Worm (Caenorhabditis elegans) whole organism, mixed stage, embryonic: ENCODE measurements around the gene F35B12.10.

Source experiments
- M03D4.4 ChIP-seq: sonication (generic microtip); optimal IDR thresholded peaks from 2 replicates; lab custom pipeline; 2017; ENCODE audit warnings: mild to moderate bottlenecking, missing genetic modification characterization, missing compliant biosample characterization
- bed-3 ChIP-seq: fragments of 200-800 bp; sonication (Bioruptor generic); optimal IDR thresholded peaks from 3 replicates; lab custom pipeline; 2018; ENCODE audit warnings: mild to moderate bottlenecking, missing genetic modification characterization, moderate library complexity, missing compliant biosample characterization
- blmp-1 ChIP-seq: fragments of 150-350 bp; optimal IDR thresholded peaks from 2 replicates; lab custom pipeline; 2014; ENCODE audit warnings: missing biosample characterization, missing genetic modification characterization
- ceh-39 ChIP-seq: fragments of 150-350 bp; optimal IDR thresholded peaks from 2 replicates; lab custom pipeline; 2014; ENCODE audit warnings: missing biosample characterization, missing genetic modification characterization
- ceh-43 ChIP-seq: fragments of 200-800 bp; sonication (Bioruptor generic); optimal IDR thresholded peaks from 2 replicates; lab custom pipeline; 2018; ENCODE audit warnings: mild to moderate bottlenecking, missing genetic modification characterization, moderate library complexity, missing compliant biosample characterization
- ceh-83 ChIP-seq: fragments of 200-800 bp; sonication (Bioruptor generic); optimal IDR thresholded peaks from 2 replicates; lab custom pipeline; 2018; ENCODE audit warnings: mild to moderate bottlenecking, missing genetic modification characterization, missing compliant biosample characterization
- drap-1 ChIP-seq: fragments of 200-800 bp; sonication (Bioruptor generic); optimal IDR thresholded peaks from 3 replicates; lab custom pipeline; 2018; ENCODE audit warnings: mild to moderate bottlenecking, missing genetic modification characterization, missing compliant biosample characterization
- elt-1 ChIP-seq: sonication (generic microtip); optimal IDR thresholded peaks from 2 replicates; lab custom pipeline; 2017; ENCODE audit warnings: missing genetic modification characterization, mild to moderate bottlenecking, missing compliant biosample characterization, antibody characterized with exemption, moderate library complexity, borderline replicate concordance; ENCODE audit not compliant: insufficient read depth
- elt-3 ChIP-seq: fragments of 150-350 bp; optimal IDR thresholded peaks from 2 replicates; lab custom pipeline; 2014; ENCODE audit warnings: missing biosample characterization, missing genetic modification characterization
- flh-1 ChIP-seq: fragments of 200-800 bp; sonication (Bioruptor generic); optimal IDR thresholded peaks from 2 replicates; lab custom pipeline; 2018; ENCODE audit warnings: mild to moderate bottlenecking, missing genetic modification characterization, moderate library complexity, missing compliant biosample characterization
- ham-2 ChIP-seq: fragments of 200-800 bp; sonication (Bioruptor generic); optimal IDR thresholded peaks from 2 replicates; lab custom pipeline; 2018; ENCODE audit warnings: mild to moderate bottlenecking, missing genetic modification characterization, missing compliant biosample characterization
- lin-13 ChIP-seq: fragments of 150-350 bp; optimal IDR thresholded peaks from 2 replicates; lab custom pipeline; 2014; ENCODE audit warnings: missing biosample characterization, missing genetic modification characterization
- lin-32 ChIP-seq: fragments of 200-800 bp; sonication (Bioruptor generic); optimal IDR thresholded peaks from 2 replicates; lab custom pipeline; 2018; ENCODE audit warnings: mild to moderate bottlenecking, missing genetic modification characterization, missing compliant biosample characterization
- lsy-2 ChIP-seq: fragments of 150-350 bp; optimal IDR thresholded peaks from 2 replicates; lab custom pipeline; 2014; ENCODE audit warnings: missing biosample characterization, missing genetic modification characterization
- mab-5 ChIP-seq: fragments of 150-350 bp; optimal IDR thresholded peaks from 2 replicates; lab custom pipeline; 2014; ENCODE audit warnings: missing biosample characterization, missing genetic modification characterization
- mep-1 ChIP-seq: fragments of 150-350 bp; optimal IDR thresholded peaks from 2 replicates; lab custom pipeline; 2017; ENCODE audit warnings: missing biosample characterization, missing genetic modification reagents, missing genetic modification characterization, inconsistent platforms
- mls-2 ChIP-seq: sonication (generic microtip); optimal IDR thresholded peaks from 2 replicates; lab custom pipeline; 2016; ENCODE audit warnings: mild to moderate bottlenecking, missing genetic modification characterization, moderate library complexity, missing compliant biosample characterization
- nhr-12 ChIP-seq: fragments of 150-350 bp; optimal IDR thresholded peaks from 2 replicates; lab custom pipeline; 2014; ENCODE audit warnings: missing biosample characterization, missing genetic modification characterization
- nhr-237 ChIP-seq: fragments of 150-350 bp; optimal IDR thresholded peaks from 2 replicates; lab custom pipeline; 2014; ENCODE audit warnings: missing biosample characterization, missing genetic modification characterization
- nhr-28 ChIP-seq: fragments of 150-350 bp; optimal IDR thresholded peaks from 2 replicates; lab custom pipeline; 2014; ENCODE audit warnings: missing biosample characterization, missing genetic modification characterization
- nhr-76 ChIP-seq: sonication (generic microtip); optimal IDR thresholded peaks from 2 replicates; lab custom pipeline; 2017; ENCODE audit warnings: missing biosample characterization, missing genetic modification characterization
- pha-4 ChIP-seq: fragments of 150-350 bp; optimal IDR thresholded peaks from 2 replicates; lab custom pipeline; 2018; ENCODE audit warnings: missing biosample characterization, missing genetic modification reagents, missing genetic modification characterization
- sem-2 ChIP-seq: fragments of 200-800 bp; sonication (Bioruptor generic); optimal IDR thresholded peaks from 2 replicates; lab custom pipeline; 2018; ENCODE audit warnings: mild to moderate bottlenecking, missing genetic modification characterization, missing compliant biosample characterization
- snpc-4 ChIP-seq: fragments of 150-350 bp; optimal IDR thresholded peaks from 2 replicates; lab custom pipeline; 2014; ENCODE audit warnings: missing biosample characterization, missing genetic modification characterization
- sptf-1 ChIP-seq: sonication (generic microtip); optimal IDR thresholded peaks from 2 replicates; lab custom pipeline; 2017; ENCODE audit warnings: mild to moderate bottlenecking, missing genetic modification characterization, moderate library complexity, missing compliant biosample characterization
- tbx-8 ChIP-seq: fragments of 200-800 bp; sonication (Bioruptor generic); optimal IDR thresholded peaks from 2 replicates; lab custom pipeline; 2018; ENCODE audit warnings: mild to moderate bottlenecking, missing genetic modification characterization, moderate library complexity, missing compliant biosample characterization
- unc-120 ChIP-seq: sonication (generic microtip); optimal IDR thresholded peaks from 2 replicates; lab custom pipeline; 2017; ENCODE audit warnings: missing genetic modification characterization, missing compliant biosample characterization; ENCODE audit not compliant: poor library complexity, severe bottlenecking
- unc-39 ChIP-seq: fragments of 150-350 bp; optimal IDR thresholded peaks from 2 replicates; lab custom pipeline; 2014; ENCODE audit warnings: missing biosample characterization, missing genetic modification characterization
- unc-62 ChIP-seq: fragments of 150-350 bp; optimal IDR thresholded peaks from 2 replicates; lab custom pipeline; 2014; ENCODE audit warnings: missing biosample characterization, missing genetic modification reagents, missing genetic modification characterization
- zip-8 ChIP-seq: fragments of 150-350 bp; optimal IDR thresholded peaks from 2 replicates; lab custom pipeline; 2014; ENCODE audit warnings: missing biosample characterization, missing genetic modification characterization
- ztf-11 ChIP-seq: fragments of 150-350 bp; optimal IDR thresholded peaks from 2 replicates; lab custom pipeline; 2014; ENCODE audit warnings: missing biosample characterization, missing genetic modification characterization

Gene F35B12.10

ce11 chrV:11610049-11610448 lies 19.0 kb downstream of the F35B12.10 start, which contains the start of gene piit-1:
TSS of gene piit-1 (minus strand) at chrV:11610149.
- TF ChIP-seq mls-2 (tag; lab: Kevin White, UChicago) (no peak), elt-3 (no peak), nhr-237 (tag; lab: Kevin White, UChicago) (no peak), ceh-39 (no peak), lin-32 (GFP tag; lab: Kevin White, UChicago) (no peak), M03D4.4 (tag; lab: Kevin White, UChicago) (no peak), blmp-1 (tag; lab: Kevin White, UChicago) (no peak), unc-62 (GFP tag; lab: Kevin White, UChicago) (no peak), unc-120 (tag; lab: Kevin White, UChicago) (no peak), drap-1 (GFP tag; lab: Kevin White, UChicago) (no peak)

ce11 chrV:11606424-11606823 lies 22.6 kb downstream of the F35B12.10 start, which contains the start of gene idpp-16:
TSS of gene idpp-16 (minus strand) at chrV:11606524.
- no peak for TF ChIP-seq pha-4
- no peak for TF ChIP-seq nhr-237 (tag; lab: Kevin White, UChicago)
- TF ChIP-seq unc-39 (tag; lab: Kevin White, UChicago): no peak
- TF ChIP-seq sem-2 (GFP tag; lab: Kevin White, UChicago): no peak
- TF ChIP-seq mls-2 (tag; lab: Kevin White, UChicago): no peak
- TF ChIP-seq sptf-1 (tag; lab: Kevin White, UChicago): no peak
- no peak for TF ChIP-seq M03D4.4 (tag; lab: Kevin White, UChicago)
- TF ChIP-seq bed-3 (GFP tag; lab: Kevin White, UChicago): no peak
- TF ChIP-seq zip-8 (tag; lab: Kevin White, UChicago): no peak
- TF ChIP-seq ceh-83 (GFP tag; lab: Kevin White, UChicago): no peak

ce11 chrV:11605227-11605626 lies 23.8 kb downstream of the F35B12.10 start:
- TF ChIP-seq mls-2 (tag; lab: Kevin White, UChicago) (no peak), nhr-28 (no peak), ceh-43 (GFP tag; lab: Kevin White, UChicago) (no peak), lin-13 (tag; lab: Kevin White, UChicago) (no peak), ham-2 (GFP tag; lab: Kevin White, UChicago) (no peak), unc-62 (GFP tag; lab: Kevin White, UChicago) (no peak), elt-3 (no peak), unc-39 (tag; lab: Kevin White, UChicago) (no peak), mab-5 (no peak), elt-1 (tag; lab: Kevin White, UChicago) (no peak), ztf-11 (tag; lab: Kevin White, UChicago) (no peak), nhr-76 (no peak)

ce11 chrV:11604484-11604883 lies 24.6 kb downstream of the F35B12.10 start, which contains the start of gene dhs-20:
TSS of gene dhs-20 (minus strand) at chrV:11604563.
- TF ChIP-seq lin-13 (tag; lab: Kevin White, UChicago) (no peak), flh-1 (GFP tag; lab: Kevin White, UChicago) (no peak), tbx-8 (GFP tag; lab: Kevin White, UChicago) (no peak)
- TF ChIP-seq, all 35 proteins: peak for 0

ce11 chrV:11600800-11601199 lies 28.3 kb downstream of the F35B12.10 start, which contains the start of gene F35B12.9:
TSS of gene F35B12.9 (plus strand) at chrV:11601171.
- TF ChIP-seq sptf-1 (tag; lab: Kevin White, UChicago) (no peak), elt-1 (tag; lab: Kevin White, UChicago) (no peak), snpc-4 (tag; lab: Kevin White, UChicago) (no peak), unc-120 (tag; lab: Kevin White, UChicago) (no peak), unc-39 (tag; lab: Kevin White, UChicago) (no peak), sem-2 (GFP tag; lab: Kevin White, UChicago) (no peak), ceh-83 (GFP tag; lab: Kevin White, UChicago) (no peak), zip-8 (tag; lab: Kevin White, UChicago) (no peak)
- TF ChIP-seq, all 35 proteins: peak for 0

- TF ChIP-seq lin-13 (tag; lab: Kevin White, UChicago): no peak
- TF ChIP-seq pha-4: no peak
- TF ChIP-seq mls-2 (tag; lab: Kevin White, UChicago): no peak
- TF ChIP-seq nhr-76: no peak
- TF ChIP-seq mep-1 (tag; lab: Kevin White, UChicago): no peak
- no peak for TF ChIP-seq tbx-8 (GFP tag; lab: Kevin White, UChicago)
- no peak for TF ChIP-seq nhr-12 (tag; lab: Kevin White, UChicago)
- TF ChIP-seq ceh-83 (GFP tag; lab: Kevin White, UChicago): no peak
- TF ChIP-seq unc-120 (tag; lab: Kevin White, UChicago): no peak
- no peak for TF ChIP-seq lin-32 (GFP tag; lab: Kevin White, UChicago)
- no peak for TF ChIP-seq elt-3
- no peak for TF ChIP-seq unc-39 (tag; lab: Kevin White, UChicago)
- no peak for TF ChIP-seq nhr-237 (tag; lab: Kevin White, UChicago)
- no peak for TF ChIP-seq sem-2 (GFP tag; lab: Kevin White, UChicago)
- TF ChIP-seq mab-5: no peak
- TF ChIP-seq flh-1 (GFP tag; lab: Kevin White, UChicago): no peak
- no peak for TF ChIP-seq ceh-43 (GFP tag; lab: Kevin White, UChicago)
- TF ChIP-seq elt-1 (tag; lab: Kevin White, UChicago): no peak
- TF ChIP-seq lsy-2 (tag; lab: Kevin White, UChicago): no peak
- no peak for TF ChIP-seq M03D4.4 (tag; lab: Kevin White, UChicago)
Observed at ce11 chrV:11598807-11599206, 30.3 kb downstream of the F35B12.10 start, which contains the start of gene srx-84. TSS of gene srx-84 (plus strand) at chrV:11599107.
